Worm (Caenorhabditis elegans): Measurements from ENCODE around the gene npr-35.

npr-35 gene

DNA sequence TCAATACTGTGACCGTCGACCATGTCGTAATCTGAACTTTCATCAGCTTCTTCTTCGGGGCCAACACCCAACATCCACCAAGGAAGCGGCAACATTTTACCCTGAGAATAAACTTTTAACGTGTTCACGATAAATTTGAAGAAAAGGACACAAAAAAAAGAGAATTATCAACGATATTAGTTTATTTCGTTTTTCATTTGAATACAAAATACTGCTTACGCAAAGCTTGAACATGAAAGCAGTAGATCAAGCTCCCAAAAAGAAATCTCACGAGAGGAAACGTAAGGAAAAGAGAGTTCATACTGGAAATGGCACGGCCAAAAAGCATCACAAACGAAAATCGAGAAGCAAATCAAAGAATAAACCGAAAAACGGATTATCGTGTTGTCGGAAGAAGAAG lies 20.1 kb downstream of the npr-35 start, which contains the start of the genes C46A5.6 and C46A5.1:
Gene C46A5.6, minus strand, starts transcription at position 101 of the 400 bp plus-strand sequence.
Gene C46A5.1, plus strand, starts transcription at position 184 of the 400 bp plus-strand sequence.
- no peak for TF ChIP-seq lsy-2 (tag; optimal IDR thresholded peaks at IDR 0.05)
- no peak for TF ChIP-seq hpl-2 (GFP tag; optimal IDR thresholded peaks at IDR 0.05)
- TF ChIP-seq Y116A8C.19 (tag; optimal IDR thresholded peaks at IDR 0.05; ENCODE audit: borderline replicate concordance) = no peak
- TF ChIP-seq mdl-1 (tag; optimal IDR thresholded peaks at IDR 0.05) = no peak
- no peak for TF ChIP-seq zip-4 (GFP tag; optimal IDR thresholded peaks at IDR 0.05)

- TF ChIP-seq snu-23 (GFP tag; optimal IDR thresholded peaks at IDR 0.05) = no peak
- no peak for TF ChIP-seq mab-9 (GFP tag; IDR thresholded peaks at IDR 0.05)
- no peak for TF ChIP-seq elt-3 (tag; optimal IDR thresholded peaks at IDR 0.05)
- no peak for TF ChIP-seq snpc-4 (tag; optimal IDR thresholded peaks at IDR 0.05)
- no peak for TF ChIP-seq efl-3 (GFP tag; optimal IDR thresholded peaks at IDR 0.05)
- TF ChIP-seq isw-1 (GFP tag; IDR thresholded peaks at IDR 0.05) = no peak
- TF ChIP-seq sptf-1 (tag; optimal IDR thresholded peaks at IDR 0.05) = no peak
- TF ChIP-seq ceh-88 (GFP tag; IDR thresholded peaks at IDR 0.05) = no peak
- TF ChIP-seq sup-37 (GFP tag; optimal IDR thresholded peaks at IDR 0.05) = no peak
- TF ChIP-seq pag-3 (tag; optimal IDR thresholded peaks at IDR 0.05; ENCODE audit: borderline replicate concordance, insufficient read depth) = no peak
- no peak for TF ChIP-seq tbx-2 (tag; optimal IDR thresholded peaks at IDR 0.05)
- TF ChIP-seq pqm-1 (tag; optimal IDR thresholded peaks at IDR 0.05) = no peak
Measured at ce11 chrIV:7764319-7764718, 20.7 kb downstream of the npr-35 start.

- TF ChIP-seq pax-3 (tag; optimal IDR thresholded peaks at IDR 0.05) = no peak
- TF ChIP-seq ceh-90 (tag; optimal IDR thresholded peaks at IDR 0.05) = no peak
- TF ChIP-seq sox-4 (tag; optimal IDR thresholded peaks at IDR 0.05) = no peak
- no peak for TF ChIP-seq aha-1 (tag; optimal IDR thresholded peaks at IDR 0.05)
Measured at ce11 chrIV:7770162-7770561, 26.5 kb downstream of the npr-35 start, which contains the start of gene rdl-1. TSS of gene rdl-1 (minus strand) at chrIV:7770262.

DNA sequence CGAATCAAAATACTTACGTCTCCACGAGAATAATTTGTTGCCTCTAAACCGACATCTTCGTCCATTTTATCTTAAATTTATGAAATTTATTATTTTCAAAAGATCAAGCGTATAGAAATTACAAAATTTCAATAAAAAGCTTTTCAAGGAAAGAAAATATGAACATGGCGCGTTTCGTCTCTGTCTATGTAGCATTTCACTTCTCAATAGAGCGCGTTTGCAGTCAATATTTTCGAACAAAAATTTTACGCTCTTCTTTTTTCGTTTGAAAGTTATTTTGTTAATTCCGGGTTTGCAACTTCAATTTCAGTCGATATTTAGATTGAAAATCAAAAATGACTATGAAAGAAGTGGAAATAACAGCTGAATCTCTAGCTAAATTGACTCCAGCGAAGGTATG lies 30.6 kb downstream of the npr-35 start, which contains the start of the genes hcf-1 and swd-2.2:
Gene hcf-1, minus strand, starts transcription at position 70 of the 400 bp plus-strand sequence.
Gene swd-2.2, plus strand, starts transcription at position 206 of the 400 bp plus-strand sequence.
- TF ChIP-seq lin-13 (GFP tag; optimal IDR thresholded peaks at IDR 0.05) (no peak), egl-27 (tag; optimal IDR thresholded peaks at IDR 0.05) (no peak), C04F5.9 (tag; optimal IDR thresholded peaks at IDR 0.05) (no peak), nhr-76 (tag; optimal IDR thresholded peaks at IDR 0.05) (no peak), aly-2 (tag; optimal IDR thresholded peaks at IDR 0.05) (no peak), elt-3 (tag; optimal IDR thresholded peaks at IDR 0.05) (no peak), fkh-10 (GFP tag; optimal IDR thresholded peaks at IDR 0.05) (no peak), irx-1 (tag; optimal IDR thresholded peaks at IDR 0.05) (no peak), snpc-4 (tag; optimal IDR thresholded peaks at IDR 0.05) (no peak), fos-1 (tag; optimal IDR thresholded peaks at IDR 0.05) (no peak), sptf-1 (tag; optimal IDR thresholded peaks at IDR 0.05) (no peak), isw-1 (GFP tag; IDR thresholded peaks at IDR 0.05) (no peak), nhr-19 (GFP tag; conservative IDR thresholded peaks at IDR 0.05) (no peak), ces-1 (GFP tag; optimal IDR thresholded peaks at IDR 0.05) (no peak), nhr-85 (tag) (peak; percentile 40), efl-3 (GFP tag; optimal IDR thresholded peaks at IDR 0.05) (no peak), ztf-11 (tag; optimal IDR thresholded peaks at IDR 0.05) (no peak), pqm-1 (tag; optimal IDR thresholded peaks at IDR 0.05) (no peak), elt-2 (tag; optimal IDR thresholded peaks at IDR 0.05) (no peak), nhr-90 (tag; optimal IDR thresholded peaks at IDR 0.05; ENCODE audit: poor library complexity) (no peak), hlh-17 (GFP tag; optimal IDR thresholded peaks at IDR 0.05; ENCODE audit: borderline replicate concordance) (no peak), nhr-47 (tag; optimal IDR thresholded peaks at IDR 0.05) (peak; percentile 14), nhr-71 (tag; optimal IDR thresholded peaks at IDR 0.05) (peak; percentile 26), pag-3 (tag; optimal IDR thresholded peaks at IDR 0.05; ENCODE audit: borderline replicate concordance, insufficient read depth) (no peak), nhr-28 (tag; optimal IDR thresholded peaks at IDR 0.05) (no peak), unc-86 (tag; optimal IDR thresholded peaks at IDR 0.05) (no peak), fkh-4 (tag; optimal IDR thresholded peaks at IDR 0.05; ENCODE audit: borderline replicate concordance) (no peak), nhr-84 (tag; optimal IDR thresholded peaks at IDR 0.05) (no peak), ztf-4 (tag; optimal IDR thresholded peaks at IDR 0.05) (no peak), lsy-2 (tag; optimal IDR thresholded peaks at IDR 0.05) (peak; percentile 47 to 73), snu-23 (GFP tag; optimal IDR thresholded peaks at IDR 0.05) (peak; percentile 29), ceh-82 (tag; optimal IDR thresholded peaks at IDR 0.05) (peak in 1 of 3 experiments; percentile 18), jun-1 (tag; optimal IDR thresholded peaks at IDR 0.05) (no peak)

All from whole organism, L1 larva.